Worm (Caenorhabditis elegans) whole organism, mixed stage, embryonic: ENCODE data around the gene pat-2.

Experiments used
- mep-1 ChIP-seq: fragments of 150-350 bp; optimal IDR thresholded peaks from 2 replicates; lab custom pipeline; 2017; ENCODE audit warnings: missing biosample characterization, missing genetic modification reagents, missing genetic modification characterization, inconsistent platforms
- pha-4 ChIP-seq: fragments of 150-350 bp; optimal IDR thresholded peaks from 2 replicates; lab custom pipeline; 2018; ENCODE audit warnings: missing biosample characterization, missing genetic modification reagents, missing genetic modification characterization
- snpc-4 ChIP-seq: fragments of 150-350 bp; optimal IDR thresholded peaks from 2 replicates; lab custom pipeline; 2014; ENCODE audit warnings: missing biosample characterization, missing genetic modification characterization

DNA sequence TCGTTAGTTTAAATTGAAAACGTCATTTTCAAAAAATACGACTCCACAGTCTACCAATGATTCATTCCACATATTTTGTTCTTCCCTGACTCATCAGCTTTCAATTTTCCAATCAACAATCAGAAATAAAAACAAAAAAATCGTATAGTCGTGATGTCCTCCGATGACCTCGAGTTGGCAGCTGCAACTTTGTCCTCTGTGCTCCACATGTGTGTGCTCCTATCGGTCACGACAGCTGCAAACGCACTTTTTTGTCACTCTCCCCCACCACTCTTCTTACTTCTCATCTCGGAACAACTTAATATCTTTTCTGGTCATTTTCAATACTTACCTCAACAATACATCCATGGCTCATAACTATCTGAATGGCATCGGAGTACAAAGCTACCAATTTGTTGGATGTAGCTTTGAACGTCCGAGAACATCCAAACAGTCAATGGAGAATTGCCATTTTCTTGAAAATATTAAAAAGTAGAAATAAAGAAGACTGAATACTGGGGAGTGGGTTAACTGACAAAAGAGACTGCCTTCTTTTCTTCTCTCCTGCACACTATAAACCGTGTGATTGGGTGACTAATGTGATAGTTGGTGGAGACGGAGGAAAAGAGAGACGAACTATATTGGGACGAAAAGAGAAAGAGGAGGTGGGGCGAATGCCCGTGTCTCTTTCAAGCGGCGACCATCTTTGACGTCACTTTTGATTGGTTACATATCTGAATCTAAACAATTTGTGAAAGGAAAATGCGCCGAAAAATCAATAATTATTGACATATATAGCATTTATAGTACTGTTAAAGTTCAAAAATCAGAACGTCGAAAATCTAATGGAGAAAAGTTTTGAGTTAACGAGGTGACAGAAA lies 48.5 kb downstream of the pat-2 start:
- TF ChIP-seq snpc-4 (tag; lab: Kevin White, UChicago) (no peak), mep-1 (tag; lab: Kevin White, UChicago) (no peak), pha-4 (no peak)
